Worm (Caenorhabditis elegans) whole organism, L4 larva: Measurements from ENCODE around the gene ttr-45.
A peak's percentile ranks its signal among the peaks of the same experiment; 100 is the strongest.

Experiments
- F26F4.8 ChIP-seq: fragments of 200-800 bp; sonication (Bioruptor generic); conservative IDR thresholded peaks from 2 replicates; pipeline ENCODE4 v1.3.6; 2022; ENCODE audit warnings: missing genetic modification characterization, missing compliant biosample characterization
- F44E2.7 ChIP-seq: fragments of 200-800 bp; sonication (Bioruptor generic); IDR thresholded peaks from 2 replicates; pipeline ENCODE4 v2.1.2; 2022; ENCODE audit warnings: missing genetic modification characterization, missing compliant biosample characterization
- F49E8.2 ChIP-seq: sonication (generic microtip); optimal IDR thresholded peaks from 2 replicates; lab custom pipeline; 2016; ENCODE audit warnings: missing compliant biosample characterization, mild to moderate bottlenecking, missing genetic modification characterization, borderline replicate concordance
- T26A8.4 ChIP-seq: fragments of 200-800 bp; sonication (Bioruptor generic); IDR thresholded peaks from 2 replicates; pipeline ENCODE4 v1.3.6; 2022; ENCODE audit warnings: missing genetic modification characterization, missing compliant biosample characterization
- ZK337.2 ChIP-seq: fragments of 200-800 bp; sonication (Bioruptor generic); IDR thresholded peaks from 2 replicates; pipeline ENCODE4 v1.3.6; 2022; ENCODE audit warnings: missing genetic modification reagents, missing genetic modification characterization, missing compliant biosample characterization
- ZK546.5 ChIP-seq, 2 experiments: sonication (generic microtip); optimal IDR thresholded peaks; 2 replicates each; lab custom pipeline; 2017; ENCODE audit warnings: missing biosample characterization in 2 of 2, missing genetic modification characterization in 2 of 2
- aly-2 ChIP-seq: sonication (generic microtip); optimal IDR thresholded peaks from 2 replicates; lab custom pipeline; 2018; ENCODE audit warnings: missing biosample characterization, missing genetic modification characterization
- attf-4 ChIP-seq: sonication (generic microtip); optimal IDR thresholded peaks from 3 replicates; lab custom pipeline; 2017; ENCODE audit warnings: missing biosample characterization, missing genetic modification characterization
- ceh-44 ChIP-seq: fragments of 200-800 bp; sonication (Bioruptor generic); IDR thresholded peaks from 2 replicates; pipeline ENCODE4 v1.3.6; 2022; ENCODE audit warnings: missing genetic modification reagents, missing genetic modification characterization, missing compliant biosample characterization
- ceh-62 ChIP-seq: sonication (generic microtip); optimal IDR thresholded peaks from 2 replicates; lab custom pipeline; 2017; ENCODE audit warnings: missing biosample characterization, missing genetic modification characterization
- ceh-82 ChIP-seq: sonication (generic microtip); optimal IDR thresholded peaks from 2 replicates; lab custom pipeline; 2017; ENCODE audit warnings: missing biosample characterization, missing genetic modification characterization
- daf-19 ChIP-seq: fragments of 200-800 bp; sonication (Bioruptor generic); conservative IDR thresholded peaks from 2 replicates; pipeline ENCODE4 v1.3.6; 2022; ENCODE audit warnings: missing genetic modification characterization, missing compliant biosample characterization
- egl-27 ChIP-seq: sonication (generic microtip); optimal IDR thresholded peaks from 3 replicates; lab custom pipeline; 2017; ENCODE audit warnings: missing biosample characterization, missing genetic modification reagents, missing genetic modification characterization
- fkh-10 ChIP-seq: fragments of 150-350 bp; optimal IDR thresholded peaks from 2 replicates; lab custom pipeline; 2014; ENCODE audit warnings: missing biosample characterization, missing genetic modification reagents, missing genetic modification characterization
- hif-1 ChIP-seq, 2 experiments: sonication (generic microtip); optimal IDR thresholded peaks; 2 replicates each; lab custom pipeline; 2016 to 2017; ENCODE audit warnings: missing compliant biosample characterization in 2 of 2, missing genetic modification characterization in 2 of 2, missing genetic modification reagents in 2 of 2, missing genotype in 2 of 2, mild to moderate bottlenecking in 1 of 2
- hlh-30 ChIP-seq: sonication (generic microtip); optimal IDR thresholded peaks from 2 replicates; lab custom pipeline; 2017; ENCODE audit warnings: antibody characterized with exemption, mild to moderate bottlenecking, missing genetic modification characterization, missing compliant biosample characterization; ENCODE audit not compliant: insufficient read depth
- lin-13 ChIP-seq: fragments of 150-350 bp; optimal IDR thresholded peaks from 2 replicates; lab custom pipeline; 2014; ENCODE audit warnings: missing biosample characterization, missing genetic modification reagents, missing genetic modification characterization
- mdt-29 ChIP-seq: fragments of 200-800 bp; sonication (Bioruptor generic); IDR thresholded peaks from 2 replicates; pipeline ENCODE4 v1.3.6; 2022; ENCODE audit warnings: missing genetic modification reagents, missing genetic modification characterization, missing compliant biosample characterization
- nhr-10 ChIP-seq: fragments of 150-350 bp; optimal IDR thresholded peaks from 2 replicates; lab custom pipeline; 2014; ENCODE audit warnings: missing biosample characterization, missing genetic modification characterization
- nhr-102 ChIP-seq: sonication (generic microtip); optimal IDR thresholded peaks from 2 replicates; lab custom pipeline; 2016; ENCODE audit warnings: mild to moderate bottlenecking, missing genetic modification characterization, moderate library complexity, missing compliant biosample characterization
- nhr-237 ChIP-seq: sonication (generic microtip); optimal IDR thresholded peaks from 2 replicates; lab custom pipeline; 2017; ENCODE audit warnings: missing biosample characterization, missing genetic modification characterization
- nhr-28 ChIP-seq: fragments of 150-350 bp; optimal IDR thresholded peaks from 2 replicates; lab custom pipeline; 2014; ENCODE audit warnings: missing biosample characterization, missing genetic modification characterization
- nhr-41 ChIP-seq: fragments of 200-800 bp; sonication (Bioruptor generic); IDR thresholded peaks from 2 replicates; pipeline ENCODE4 v1.3.6; 2022; ENCODE audit warnings: missing genetic modification reagents, missing genetic modification characterization, missing compliant biosample characterization
- nhr-42 ChIP-seq: fragments of 200-800 bp; sonication (Bioruptor generic); IDR thresholded peaks from 2 replicates; pipeline ENCODE4 v1.3.6; 2022; ENCODE audit warnings: missing genetic modification characterization, missing compliant biosample characterization
- nhr-48 ChIP-seq: sonication (generic microtip); optimal IDR thresholded peaks from 2 replicates; lab custom pipeline; 2016; ENCODE audit warnings: mild to moderate bottlenecking, missing genetic modification characterization, missing compliant biosample characterization
- nhr-76 ChIP-seq: fragments of 150-350 bp; optimal IDR thresholded peaks from 2 replicates; lab custom pipeline; 2014; ENCODE audit warnings: missing biosample characterization, missing genetic modification characterization
- php-3 ChIP-seq: fragments of 200-800 bp; sonication (Bioruptor generic); IDR thresholded peaks from 2 replicates; pipeline ENCODE4 v1.3.6; 2022; ENCODE audit warnings: missing genetic modification reagents, missing genetic modification characterization, missing compliant biosample characterization
- pqm-1 ChIP-seq: sonication (generic microtip); optimal IDR thresholded peaks from 2 replicates; lab custom pipeline; 2017; ENCODE audit warnings: missing biosample characterization, missing genetic modification characterization
- saeg-2 ChIP-seq: fragments of 200-800 bp; sonication (Bioruptor generic); IDR thresholded peaks from 2 replicates; pipeline ENCODE4 v1.3.6; 2022; ENCODE audit warnings: missing genetic modification reagents, missing genetic modification characterization, missing compliant biosample characterization
- set-16 ChIP-seq: fragments of 200-800 bp; sonication (Bioruptor generic); IDR thresholded peaks from 2 replicates; pipeline ENCODE4 v1.3.6; 2022; ENCODE audit warnings: missing genetic modification reagents, missing genetic modification characterization, missing compliant biosample characterization
- snpc-4 ChIP-seq: fragments of 150-350 bp; optimal IDR thresholded peaks from 2 replicates; lab custom pipeline; 2014; ENCODE audit warnings: missing biosample characterization, missing genetic modification characterization
- spr-3 ChIP-seq: fragments of 200-800 bp; sonication (Bioruptor generic); optimal IDR thresholded peaks from 2 replicates; lab custom pipeline; 2018; ENCODE audit warnings: mild to moderate bottlenecking, missing genetic modification characterization, missing compliant biosample characterization
- unc-62 ChIP-seq, 3 experiments: fragments of 150-350 bp in 1 of 3; sonication (generic microtip); optimal IDR thresholded peaks in 2 of 3; peaks in 1 of 3; 1 replicate in 1 of 3; 2 replicates in 2 of 3; lab custom pipeline; 2014 to 2017; ENCODE audit warnings: missing biosample characterization in 3 of 3, missing genetic modification characterization in 3 of 3, missing genetic modification reagents in 3 of 3, missing genotype in 1 of 3
- vab-7 ChIP-seq: fragments of 200-800 bp; sonication (Bioruptor generic); IDR thresholded peaks from 2 replicates; pipeline ENCODE4 v1.3.6; 2022; ENCODE audit warnings: missing genetic modification reagents, missing genetic modification characterization, missing compliant biosample characterization
- zag-1 ChIP-seq: fragments of 150-350 bp; optimal IDR thresholded peaks from 2 replicates; lab custom pipeline; 2014; ENCODE audit warnings: missing biosample characterization, missing genetic modification characterization
- zip-11 ChIP-seq: fragments of 200-800 bp; sonication (Bioruptor generic); IDR thresholded peaks from 2 replicates; pipeline ENCODE4 v1.3.6; 2022; ENCODE audit warnings: missing genetic modification characterization, missing compliant biosample characterization
- zip-2 ChIP-seq: fragments of 150-350 bp; optimal IDR thresholded peaks from 2 replicates; lab custom pipeline; 2014; ENCODE audit warnings: missing biosample characterization, missing genetic modification characterization
- ztf-11 ChIP-seq: fragments of 150-350 bp; optimal IDR thresholded peaks from 2 replicates; lab custom pipeline; 2014; ENCODE audit warnings: missing biosample characterization, missing genetic modification characterization

The ttr-45 gene

DNA sequence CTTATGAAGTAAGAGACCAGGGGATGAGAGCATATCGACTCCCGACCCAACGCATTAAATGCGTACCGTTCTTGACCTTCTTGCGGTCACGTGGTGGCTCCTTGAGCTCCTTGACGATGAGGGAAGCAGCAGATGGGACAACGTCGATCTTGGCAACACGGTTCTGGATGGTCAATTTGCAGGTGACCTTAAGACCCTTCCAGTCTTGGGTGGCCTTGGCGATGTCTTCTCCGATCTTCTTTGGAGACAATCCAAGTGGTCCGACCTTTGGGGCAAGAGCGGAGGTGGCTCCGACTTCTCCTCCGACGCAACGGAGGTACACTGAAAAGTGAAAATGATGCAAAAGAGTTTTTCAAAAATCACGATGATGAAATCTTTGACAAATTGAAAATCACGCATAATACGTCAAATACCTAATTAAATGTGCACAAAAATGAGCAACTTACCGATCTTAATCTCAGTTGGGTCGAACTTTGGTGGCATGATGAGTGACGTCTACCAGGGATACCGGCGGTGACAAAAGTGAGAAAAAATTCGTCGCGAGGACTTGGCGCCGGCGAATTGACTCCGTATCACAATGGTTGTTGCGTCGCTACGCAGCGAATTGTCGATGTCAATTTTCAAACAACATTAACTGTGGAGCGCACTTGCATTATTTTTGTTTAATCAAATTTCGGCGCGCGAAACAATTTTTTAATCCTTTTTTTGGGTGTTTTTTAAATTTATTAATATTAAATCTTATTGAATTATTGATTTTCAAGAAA, 13.8 kb upstream of the ttr-45 start, which contains the start of gene rpl-12 (continued):
- TF ChIP-seq hif-1 (tag; optimal IDR thresholded peaks at IDR 0.05; lab: Kevin White, UChicago), result peak; percentile 82 to 95
- TF ChIP-seq nhr-10 (tag; lab: Kevin White, UChicago), result peak; percentile 77
- peak; percentile 98 for TF ChIP-seq T26A8.4 (GFP tag; lab: Robert Waterston, UW)
- TF ChIP-seq ztf-11, result no peak
- no peak for TF ChIP-seq egl-27
- peak; percentile 97 for TF ChIP-seq spr-3
- no peak for TF ChIP-seq F44E2.7 (GFP tag; lab: Robert Waterston, UW)
- peak; percentile 97 for TF ChIP-seq vab-7 (GFP tag; lab: Robert Waterston, UW)
- peak; percentile 100 for TF ChIP-seq fkh-10 (GFP tag; lab: Kevin White, UChicago)
- TF ChIP-seq nhr-48 (tag; lab: Kevin White, UChicago), result peak; percentile 92
- TF ChIP-seq ZK337.2 (GFP tag; lab: Robert Waterston, UW), result no peak
- TF ChIP-seq ZK546.5 (tag; optimal IDR thresholded peaks at IDR 0.05; lab: Kevin White, UChicago), result peak in 1 of 2 experiments; percentile 88
- peak; percentile 98 for TF ChIP-seq nhr-102 (tag; lab: Kevin White, UChicago)
- peak; percentile 22 for TF ChIP-seq ceh-82 (tag; lab: Kevin White, UChicago)
- TF ChIP-seq zip-11 (GFP tag; lab: Robert Waterston, UW), result no peak
- peak; percentile 81; the same call in 1 of the 2 replicates for TF ChIP-seq ceh-44 (GFP tag; lab: Robert Waterston, UW)
- peak; percentile 93 for TF ChIP-seq php-3
- peak; percentile 93 for TF ChIP-seq daf-19 (GFP tag; lab: Robert Waterston, UW)
- peak; percentile 96 for TF ChIP-seq nhr-28 (tag; lab: Kevin White, UChicago)
- no peak for TF ChIP-seq ceh-62 (tag; lab: Kevin White, UChicago)
- peak; percentile 18 to 100 for TF ChIP-seq unc-62 (GFP tag; optimal IDR thresholded peaks at IDR 0.05 in 1 of 2; lab: Kevin White, UChicago)
- no peak for TF ChIP-seq unc-62 (tag; optimal IDR thresholded peaks at IDR 0.05; lab: Kevin White, UChicago)
- TF ChIP-seq F26F4.8 (GFP tag; lab: Robert Waterston, UW), result no peak
- TF ChIP-seq set-16, result peak; percentile 40
- TF ChIP-seq pqm-1 (tag; lab: Kevin White, UChicago), result peak; percentile 49
- TF ChIP-seq F49E8.2 (tag; lab: Kevin White, UChicago), result peak; percentile 83
- peak; percentile 97 for TF ChIP-seq hlh-30 (tag; lab: Kevin White, UChicago)
- peak; percentile 59 for TF ChIP-seq nhr-76 (tag; lab: Kevin White, UChicago)
- TF ChIP-seq attf-4 (tag; lab: Kevin White, UChicago), result no peak

- TF ChIP-seq nhr-48 (tag; lab: Kevin White, UChicago) (no peak), zag-1 (tag; lab: Kevin White, UChicago) (no peak), nhr-41 (no peak), pqm-1 (tag; lab: Kevin White, UChicago) (no peak), nhr-42 (no peak), nhr-102 (tag; lab: Kevin White, UChicago) (no peak), egl-27 (no peak), saeg-2 (no peak), snpc-4 (no peak), nhr-237 (no peak), aly-2 (tag; lab: Kevin White, UChicago) (no peak), daf-19 (GFP tag; lab: Robert Waterston, UW) (no peak), zip-2 (tag; lab: Kevin White, UChicago) (no peak), lin-13 (GFP tag; lab: Kevin White, UChicago) (no peak), mdt-29 (GFP tag; lab: Robert Waterston, UW) (no peak), fkh-10 (GFP tag; lab: Kevin White, UChicago) (no peak), hlh-30 (tag; lab: Kevin White, UChicago) (no peak)
- TF ChIP-seq, all 104 proteins: peak for 0
Observed at ce11 chrIV:13240842-13241143, 13.2 kb upstream of the ttr-45 start, which contains the start of gene lin-54. lin-54 (plus strand) TSS chrIV:13241044.
